Worm (Caenorhabditis elegans) whole organism, young adult: ENCODE measurements around the gene his-32.

Source experiments
- B0019.2 ChIP-seq: fragments of 200-800 bp; sonication (Bioruptor generic); conservative IDR thresholded peaks from 2 replicates; pipeline ENCODE4 v1.3.6; 2022; ENCODE audit warnings: missing genetic modification reagents, missing genetic modification characterization, missing compliant biosample characterization
- B0336.3 ChIP-seq: fragments of 200-800 bp; sonication (Bioruptor generic); IDR thresholded peaks from 2 replicates; pipeline ENCODE4 v1.3.6; 2022; ENCODE audit warnings: missing genetic modification characterization, missing compliant biosample characterization
- F10E7.11 ChIP-seq: sonication (generic microtip); optimal IDR thresholded peaks from 2 replicates; lab custom pipeline; 2017; ENCODE audit warnings: mild to moderate bottlenecking, missing genetic modification characterization, moderate library complexity, missing compliant biosample characterization
- F37B4.10 ChIP-seq: fragments of 200-800 bp; sonication (Bioruptor generic); IDR thresholded peaks from 2 replicates; pipeline ENCODE4 v1.3.6; 2022; ENCODE audit warnings: missing genetic modification characterization, missing compliant biosample characterization
- F39B2.1 ChIP-seq: fragments of 200-800 bp; sonication (Bioruptor generic); IDR thresholded peaks from 2 replicates; pipeline ENCODE4 v1.3.6; 2022; ENCODE audit warnings: missing genetic modification reagents, missing genetic modification characterization, missing compliant biosample characterization
- F49E8.2 ChIP-seq: sonication (generic microtip); optimal IDR thresholded peaks from 3 replicates; lab custom pipeline; 2017; ENCODE audit warnings: missing genetic modification characterization, mild to moderate bottlenecking, missing compliant biosample characterization, antibody characterized with exemption, moderate library complexity; ENCODE audit not compliant: insufficient read depth
- K11D2.4 ChIP-seq: fragments of 200-800 bp; sonication (Bioruptor generic); IDR thresholded peaks from 2 replicates; pipeline ENCODE4 v1.3.6; 2022; ENCODE audit warnings: missing genetic modification reagents, missing genetic modification characterization, missing compliant biosample characterization
- K12H6.12 ChIP-seq: fragments of 200-800 bp; sonication (Bioruptor generic); optimal IDR thresholded peaks from 2 replicates; lab custom pipeline; 2018; ENCODE audit warnings: mild to moderate bottlenecking, missing genetic modification characterization, missing compliant biosample characterization
- Y67H2A.10 ChIP-seq: fragments of 200-800 bp; sonication (Bioruptor generic); conservative IDR thresholded peaks from 2 replicates; pipeline ENCODE4 v1.3.6; 2022; ENCODE audit warnings: missing genetic modification reagents, missing genetic modification characterization, missing compliant biosample characterization
- ama-1 ChIP-seq, 3 experiments: fragments of 150-350 bp in 1 of 3; sonication (generic microtip) in 2 of 3; optimal IDR thresholded peaks; 2 replicates each; lab custom pipeline; 2014 to 2018; ENCODE audit warnings: missing biosample characterization in 2 of 3, missing genetic modification characterization in 2 of 3, missing genetic modification reagents in 2 of 3
- aptf-2 ChIP-seq: fragments of 200-800 bp; sonication (Bioruptor generic); conservative IDR thresholded peaks from 2 replicates; pipeline ENCODE4 v1.3.6; 2022; ENCODE audit warnings: missing genetic modification reagents, missing genetic modification characterization, missing compliant biosample characterization
- athp-1 ChIP-seq: sonication (generic microtip); optimal IDR thresholded peaks from 2 replicates; lab custom pipeline; 2017; ENCODE audit warnings: mild to moderate bottlenecking, missing genetic modification characterization, missing compliant biosample characterization
- attf-3 ChIP-seq: fragments of 200-800 bp; sonication (Bioruptor generic); conservative IDR thresholded peaks from 2 replicates; pipeline ENCODE4 v1.3.6; 2022; ENCODE audit warnings: missing genetic modification reagents, missing genetic modification characterization, missing compliant biosample characterization
- attf-6 ChIP-seq: fragments of 200-800 bp; sonication (Bioruptor generic); IDR thresholded peaks from 2 replicates; pipeline ENCODE4 v1.3.6; 2022; ENCODE audit warnings: missing genetic modification reagents, missing genetic modification characterization, missing compliant biosample characterization
- ccch-3 ChIP-seq: fragments of 200-800 bp; sonication (Bioruptor generic); optimal IDR thresholded peaks from 2 replicates; lab custom pipeline; 2018; ENCODE audit warnings: mild to moderate bottlenecking, missing genetic modification characterization, missing compliant biosample characterization
- cebp-2 ChIP-seq: fragments of 200-800 bp; sonication (Bioruptor generic); IDR thresholded peaks from 2 replicates; pipeline ENCODE4 v1.3.6; 2022; ENCODE audit warnings: missing genetic modification characterization, missing compliant biosample characterization
- ceh-100 ChIP-seq: fragments of 200-800 bp; sonication (Bioruptor generic); IDR thresholded peaks from 2 replicates; pipeline ENCODE4 v1.3.6; 2022; ENCODE audit warnings: missing genetic modification reagents, missing genetic modification characterization, missing compliant biosample characterization
- ceh-40 ChIP-seq: fragments of 200-800 bp; sonication (Bioruptor generic); IDR thresholded peaks from 2 replicates; pipeline ENCODE4 v1.3.6; 2022; ENCODE audit warnings: missing genetic modification characterization, missing compliant biosample characterization
- ceh-79 ChIP-seq: sonication (generic microtip); optimal IDR thresholded peaks from 2 replicates; lab custom pipeline; 2017; ENCODE audit warnings: mild to moderate bottlenecking, missing genetic modification characterization, missing compliant biosample characterization
- ceh-91 ChIP-seq: fragments of 200-800 bp; sonication (Bioruptor generic); IDR thresholded peaks from 2 replicates; pipeline ENCODE4 v1.3.6; 2022; ENCODE audit warnings: missing genetic modification reagents, missing genetic modification characterization, missing compliant biosample characterization
- die-1 ChIP-seq: sonication (generic microtip); optimal IDR thresholded peaks from 2 replicates; lab custom pipeline; 2016; ENCODE audit warnings: missing genotype, mild to moderate bottlenecking, missing genetic modification characterization, missing compliant biosample characterization
- egrh-3 ChIP-seq: fragments of 200-800 bp; sonication (Bioruptor generic); IDR thresholded peaks from 2 replicates; pipeline ENCODE4 v1.3.6; 2022; ENCODE audit warnings: missing genetic modification reagents, missing genetic modification characterization, missing compliant biosample characterization
- gei-17 ChIP-seq: fragments of 200-800 bp; sonication (Bioruptor generic); optimal IDR thresholded peaks from 2 replicates; lab custom pipeline; 2018; ENCODE audit warnings: mild to moderate bottlenecking, missing genetic modification characterization, missing compliant biosample characterization
- hrde-1 ChIP-seq: sonication (generic microtip); optimal IDR thresholded peaks from 2 replicates; lab custom pipeline; 2016; ENCODE audit warnings: missing genetic modification characterization, mild to moderate bottlenecking, missing compliant biosample characterization, moderate library complexity, missing genotype, missing genetic modification reagents, borderline replicate concordance
- lag-1 ChIP-seq: fragments of 200-800 bp; sonication (Bioruptor generic); IDR thresholded peaks from 2 replicates; pipeline ENCODE4 v1.3.6; 2022; ENCODE audit warnings: missing genetic modification reagents, missing genetic modification characterization, missing compliant biosample characterization
- lin-26 ChIP-seq: fragments of 200-800 bp; sonication (Bioruptor generic); IDR thresholded peaks from 2 replicates; pipeline ENCODE4 v1.3.6; 2022; ENCODE audit warnings: missing genetic modification reagents, missing genetic modification characterization, missing compliant biosample characterization
- lin-54 ChIP-seq: fragments of 200-800 bp; sonication (Bioruptor generic); optimal IDR thresholded peaks from 2 replicates; lab custom pipeline; 2018; ENCODE audit warnings: mild to moderate bottlenecking, missing genetic modification characterization, missing compliant biosample characterization
- nhr-179 ChIP-seq: sonication (generic microtip); optimal IDR thresholded peaks from 2 replicates; lab custom pipeline; 2016; ENCODE audit warnings: mild to moderate bottlenecking, missing genetic modification characterization, missing compliant biosample characterization
- pbrm-1 ChIP-seq: fragments of 200-800 bp; sonication (Bioruptor generic); IDR thresholded peaks from 2 replicates; pipeline ENCODE4 v1.3.6; 2022; ENCODE audit warnings: missing genetic modification reagents, missing genetic modification characterization, missing compliant biosample characterization
- repo-1 ChIP-seq: sonication (generic microtip); optimal IDR thresholded peaks from 2 replicates; lab custom pipeline; 2017; ENCODE audit warnings: mild to moderate bottlenecking, missing genetic modification characterization, missing compliant biosample characterization
- rpc-1 ChIP-seq, 2 experiments: fragments of 150-350 bp in 1 of 2; sonication (generic microtip) in 1 of 2; optimal IDR thresholded peaks; 2 replicates each; lab custom pipeline; 2014 to 2018; ENCODE audit warnings: missing biosample characterization in 1 of 2, missing genetic modification characterization in 1 of 2, missing genetic modification reagents in 1 of 2, missing genotype in 1 of 2
- snpc-1.1 ChIP-seq: sonication (generic microtip); optimal IDR thresholded peaks from 2 replicates; lab custom pipeline; 2017; ENCODE audit warnings: missing genetic modification characterization, mild to moderate bottlenecking, missing compliant biosample characterization, antibody characterized with exemption, moderate library complexity, missing genotype, missing genetic modification reagents; ENCODE audit not compliant: insufficient read depth
- snpc-1.3 ChIP-seq: sonication (generic microtip); optimal IDR thresholded peaks from 2 replicates; lab custom pipeline; 2017; ENCODE audit warnings: missing genetic modification characterization, mild to moderate bottlenecking, missing compliant biosample characterization, antibody characterized with exemption, moderate library complexity, missing genotype, missing genetic modification reagents; ENCODE audit not compliant: insufficient read depth
- snpc-3.4 ChIP-seq: sonication (generic microtip); optimal IDR thresholded peaks from 2 replicates; lab custom pipeline; 2017; ENCODE audit warnings: missing genetic modification characterization, mild to moderate bottlenecking, missing compliant biosample characterization, antibody characterized with exemption, moderate library complexity, missing genotype, missing genetic modification reagents
- zfh-2 ChIP-seq: fragments of 200-800 bp; sonication (Bioruptor generic); conservative IDR thresholded peaks from 2 replicates; pipeline ENCODE4 v1.3.6; 2022; ENCODE audit warnings: missing genetic modification reagents, missing genetic modification characterization, missing compliant biosample characterization
- zim-3 ChIP-seq: sonication (generic microtip); optimal IDR thresholded peaks from 2 replicates; lab custom pipeline; 2017; ENCODE audit warnings: mild to moderate bottlenecking, missing genetic modification characterization, moderate library complexity, missing compliant biosample characterization
- ztf-3 ChIP-seq: fragments of 200-800 bp; sonication (Bioruptor generic); optimal IDR thresholded peaks from 2 replicates; lab custom pipeline; 2018; ENCODE audit warnings: mild to moderate bottlenecking, missing genetic modification characterization, missing compliant biosample characterization

Gene his-32

ce11 chrIV:8286352-8286751 is 47.8 kb upstream of the his-32 start, which contains the start of gene K07H8.9 (continued):
- TF ChIP-seq F49E8.2 (peak; percentile 82), attf-6 (GFP tag; lab: Robert Waterston, UW) (0 out of 2 replicates have a peak, but pooled peaks have one; percentile 16)

ce11 chrIV:8287287-8287686 is 46.8 kb upstream of the his-32 start:
- TF ChIP-seq ceh-100 (GFP tag; lab: Robert Waterston, UW) = no peak
- no peak for TF ChIP-seq B0019.2
- 0 out of 2 replicates have a peak, but pooled peaks have one; percentile 52 for TF ChIP-seq lin-26 (GFP tag; lab: Robert Waterston, UW)
- no peak for TF ChIP-seq die-1 (tag; lab: Kevin White, UChicago)
- no peak for TF ChIP-seq ceh-79 (tag; lab: Kevin White, UChicago)
- TF ChIP-seq lin-54 (GFP tag; lab: Kevin White, UChicago) = no peak
- no peak for TF ChIP-seq ama-1 (optimal IDR thresholded peaks at IDR 0.05; lab: Kevin White, UChicago)
- TF ChIP-seq ama-1 (GFP tag; optimal IDR thresholded peaks at IDR 0.05; lab: Kevin White, UChicago) = no peak

- TF ChIP-seq gei-17 (GFP tag; lab: Kevin White, UChicago) = no peak
- no peak for TF ChIP-seq ceh-91 (GFP tag; lab: Robert Waterston, UW)
- TF ChIP-seq rpc-1 (optimal IDR thresholded peaks at IDR 0.05; lab: Kevin White, UChicago) = no peak
- TF ChIP-seq rpc-1 (tag; optimal IDR thresholded peaks at IDR 0.05; lab: Kevin White, UChicago) = no peak
- TF ChIP-seq ceh-40 (GFP tag; lab: Robert Waterston, UW) = no peak
- no peak for TF ChIP-seq snpc-3.4 (tag; lab: Kevin White, UChicago)
- TF ChIP-seq repo-1 (tag; lab: Kevin White, UChicago) = no peak
- no peak for TF ChIP-seq zim-3 (tag; lab: Kevin White, UChicago)
- TF ChIP-seq snpc-1.1 = no peak
- TF ChIP-seq Y67H2A.10 (GFP tag; lab: Robert Waterston, UW) = no peak
- TF ChIP-seq lag-1 = no peak
- TF ChIP-seq athp-1 = no peak
- TF ChIP-seq zfh-2 (GFP tag; lab: Robert Waterston, UW) = peak; percentile 73
- TF ChIP-seq K11D2.4 (GFP tag; lab: Robert Waterston, UW) = no peak
- no peak for TF ChIP-seq cebp-2 (GFP tag; lab: Robert Waterston, UW)
- no peak for TF ChIP-seq attf-3 (GFP tag; lab: Robert Waterston, UW)
- no peak for TF ChIP-seq F10E7.11 (tag; lab: Kevin White, UChicago)
- no peak for TF ChIP-seq K12H6.12 (tag; lab: Kevin White, UChicago)
- no peak for TF ChIP-seq ztf-3 (GFP tag; lab: Kevin White, UChicago)
- no peak for TF ChIP-seq nhr-179 (tag; lab: Kevin White, UChicago)
- TF ChIP-seq die-1 (tag; lab: Kevin White, UChicago) = peak; percentile 29
- no peak for TF ChIP-seq ceh-79 (tag; lab: Kevin White, UChicago)
- no peak for TF ChIP-seq snpc-1.3 (tag; lab: Kevin White, UChicago)
- TF ChIP-seq aptf-2 = no peak
- no peak for TF ChIP-seq ama-1 (optimal IDR thresholded peaks at IDR 0.05; lab: Kevin White, UChicago)
- no peak for TF ChIP-seq ama-1 (GFP tag; optimal IDR thresholded peaks at IDR 0.05; lab: Kevin White, UChicago)
- TF ChIP-seq ceh-100 (GFP tag; lab: Robert Waterston, UW) = no peak
- TF ChIP-seq lin-54 (GFP tag; lab: Kevin White, UChicago) = no peak
- TF ChIP-seq B0336.3 = no peak
- no peak for TF ChIP-seq B0019.2
- TF ChIP-seq ccch-3 (GFP tag; lab: Kevin White, UChicago) = no peak
- 0 out of 2 replicates have a peak, but pooled peaks have one; percentile 50 for TF ChIP-seq F37B4.10
- no peak for TF ChIP-seq F39B2.1 (GFP tag; lab: Robert Waterston, UW)
- TF ChIP-seq pbrm-1 (GFP tag; lab: Robert Waterston, UW) = no peak
- peak; percentile 75; the same call in 1 of the 2 replicates for TF ChIP-seq egrh-3 (GFP tag; lab: Robert Waterston, UW)
- TF ChIP-seq hrde-1 (tag; lab: Kevin White, UChicago) = no peak
These were observed 45.0 kb upstream of the his-32 start for ce11 chrIV:8289105-8289504.
